Fruit fly (Drosophila melanogaster) whole organism, adult: ENCODE results near the gene Uros2.

ENCODE experiments used
- CG11617 ChIP-seq: fragments of 200-800 bp; sonication (Bioruptor generic); optimal IDR thresholded peaks from 2 replicates; lab custom pipeline; 2017; ENCODE audit warnings: mild to moderate bottlenecking, missing biosample characterization, missing genetic modification reagents, missing genetic modification characterization
- CG14711 ChIP-seq: fragments of 200-800 bp; sonication (Bioruptor generic); optimal IDR thresholded peaks from 2 replicates; lab custom pipeline; 2018; ENCODE audit warnings: missing biosample characterization, mild to moderate bottlenecking, missing genetic modification characterization, moderate library complexity
- CG1620 ChIP-seq: fragments of 200-800 bp; sonication (Bioruptor generic); optimal IDR thresholded peaks from 2 replicates; lab custom pipeline; 2016; ENCODE audit warnings: missing biosample characterization, missing genetic modification characterization
- CG5204 ChIP-seq: fragments of 200-800 bp; sonication (Bioruptor generic); optimal IDR thresholded peaks from 2 replicates; lab custom pipeline; 2016; ENCODE audit warnings: missing biosample characterization, missing genetic modification characterization
- CG7045 ChIP-seq: fragments of 200-800 bp; sonication (Bioruptor generic); optimal IDR thresholded peaks from 2 replicates; lab custom pipeline; 2017; ENCODE audit warnings: missing biosample characterization, mild to moderate bottlenecking, missing genetic modification characterization
- CG7101 ChIP-seq: fragments of 200-800 bp; sonication (Bioruptor generic); optimal IDR thresholded peaks from 2 replicates; lab custom pipeline; 2018; ENCODE audit warnings: missing biosample characterization, mild to moderate bottlenecking, missing genetic modification characterization, moderate library complexity
- Crg-1 ChIP-seq: fragments of 200-800 bp; sonication (Bioruptor generic); optimal IDR thresholded peaks from 2 replicates; lab custom pipeline; 2016; ENCODE audit warnings: missing biosample characterization, missing genetic modification characterization
- Hr96 ChIP-seq: fragments of 200-800 bp; sonication (Bioruptor generic); optimal IDR thresholded peaks from 2 replicates; lab custom pipeline; 2016; ENCODE audit warnings: missing biosample characterization, missing genetic modification characterization
- Mnt ChIP-seq: fragments of 200-800 bp; sonication (Bioruptor generic); optimal IDR thresholded peaks from 2 replicates; lab custom pipeline; 2016; ENCODE audit warnings: missing biosample characterization, mild to moderate bottlenecking, missing genetic modification characterization
- bab1 ChIP-seq: fragments of 200-800 bp; sonication (Bioruptor generic); optimal IDR thresholded peaks from 3 replicates; lab custom pipeline; 2019; ENCODE audit warnings: missing biosample characterization, mild to moderate bottlenecking, missing genetic modification characterization, moderate library complexity
- cnc ChIP-seq, 2 experiments: fragments of >200 bp; optimal IDR thresholded peaks; 2 replicates each; lab custom pipeline; 2017
- kay ChIP-seq: fragments of 200-800 bp; sonication (Bioruptor generic); peaks from one replicate; lab custom pipeline; 2016; ENCODE audit warnings: missing biosample characterization, missing genetic modification characterization, borderline replicate concordance
- pad ChIP-seq: fragments of 200-800 bp; sonication (Bioruptor generic); optimal IDR thresholded peaks from 3 replicates; lab custom pipeline; 2017; ENCODE audit warnings: missing biosample characterization, missing genetic modification characterization, mild to moderate bottlenecking, moderate library complexity, missing genetic modification reagents

- no peak for TF ChIP-seq bab1 (GFP tag; lab: Kevin White, UChicago)
- TF ChIP-seq pad (GFP tag; lab: Kevin White, UChicago), result no peak
- no peak for TF ChIP-seq cnc (optimal IDR thresholded peaks at IDR 0.05; lab: Kevin White, UChicago)
- TF ChIP-seq CG14711 (tag; lab: Kevin White, UChicago), result no peak
- TF ChIP-seq CG11617, result no peak
- TF ChIP-seq CG7045 (GFP tag; lab: Kevin White, UChicago), result no peak
- TF ChIP-seq Crg-1 (GFP tag; lab: Kevin White, UChicago), result no peak
- TF ChIP-seq Mnt, result no peak
- no peak for TF ChIP-seq CG7101 (tag; lab: Kevin White, UChicago)
- no peak for TF ChIP-seq CG5204 (GFP tag; lab: Kevin White, UChicago)
- no peak for TF ChIP-seq CG1620 (GFP tag; lab: Kevin White, UChicago)
- no peak for TF ChIP-seq kay (GFP tag; lab: Kevin White, UChicago)
- TF ChIP-seq Hr96, result no peak
These were observed 37.2 kb downstream of the Uros2 start, which contains the start of gene CG4576 for dm6 chr3R:15825521-15825920.
